Fruit fly (Drosophila melanogaster): Measurements from ENCODE around the gene Lam.

DNA sequence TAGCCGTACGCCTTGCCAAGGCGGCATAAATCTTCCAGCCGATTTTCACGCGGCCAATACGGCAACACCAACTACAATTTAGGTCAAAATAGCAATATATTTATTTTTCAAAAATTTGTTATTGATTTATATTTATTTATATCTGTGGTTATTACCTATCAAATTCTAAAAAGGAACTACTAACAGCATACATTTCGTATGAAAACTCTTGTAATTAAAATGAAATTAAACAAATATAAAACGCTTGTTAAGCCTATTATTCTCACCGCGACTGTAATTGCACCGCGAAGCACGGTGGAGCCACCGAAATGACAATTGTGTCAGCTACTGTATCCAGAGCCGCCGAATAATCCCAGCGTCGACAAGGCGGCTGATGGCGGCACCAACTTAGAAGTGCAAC lies 42.8 kb upstream of the Lam start:
- TF ChIP-seq dmrt93B (GFP tag; optimal IDR thresholded peaks at IDR 0.05), result no peak
- TF ChIP-seq pan (optimal IDR thresholded peaks at IDR 0.05), result no peak
- TF ChIP-seq usp (GFP tag; optimal IDR thresholded peaks at IDR 0.05), result no peak
- no peak for TF ChIP-seq N (GFP tag; optimal IDR thresholded peaks at IDR 0.05)
- no peak for TF ChIP-seq sage (GFP tag; optimal IDR thresholded peaks at IDR 0.05)
- TF ChIP-seq Mio (GFP tag; optimal IDR thresholded peaks at IDR 0.05), result no peak

All from whole organism, wandering third instar larva.